Fruit fly (Drosophila melanogaster) whole organism, adult: Measurements from ENCODE around the gene CG11134.

Source experiments
- CG11617 ChIP-seq: fragments of 200-800 bp; sonication (Bioruptor generic); optimal IDR thresholded peaks from 2 replicates; lab custom pipeline; 2017; ENCODE audit warnings: mild to moderate bottlenecking, missing biosample characterization, missing genetic modification reagents, missing genetic modification characterization
- CG12768 ChIP-seq: fragments of 200-800 bp; sonication (Bioruptor generic); optimal IDR thresholded peaks from 2 replicates; lab custom pipeline; 2017; ENCODE audit warnings: missing biosample characterization, missing genetic modification characterization, mild to moderate bottlenecking, moderate library complexity, missing genetic modification reagents
- CG14711 ChIP-seq: fragments of 200-800 bp; sonication (Bioruptor generic); optimal IDR thresholded peaks from 2 replicates; lab custom pipeline; 2018; ENCODE audit warnings: missing biosample characterization, mild to moderate bottlenecking, missing genetic modification characterization, moderate library complexity
- CG1620 ChIP-seq: fragments of 200-800 bp; sonication (Bioruptor generic); optimal IDR thresholded peaks from 2 replicates; lab custom pipeline; 2016; ENCODE audit warnings: missing biosample characterization, missing genetic modification characterization
- CG33017 ChIP-seq: fragments of 200-800 bp; sonication (Bioruptor generic); optimal IDR thresholded peaks from 2 replicates; lab custom pipeline; 2018; ENCODE audit warnings: missing biosample characterization, mild to moderate bottlenecking, missing genetic modification characterization, moderate library complexity
- CG5204 ChIP-seq: fragments of 200-800 bp; sonication (Bioruptor generic); optimal IDR thresholded peaks from 2 replicates; lab custom pipeline; 2016; ENCODE audit warnings: missing biosample characterization, missing genetic modification characterization
- CG7045 ChIP-seq: fragments of 200-800 bp; sonication (Bioruptor generic); optimal IDR thresholded peaks from 2 replicates; lab custom pipeline; 2017; ENCODE audit warnings: missing biosample characterization, mild to moderate bottlenecking, missing genetic modification characterization
- CG7101 ChIP-seq: fragments of 200-800 bp; sonication (Bioruptor generic); optimal IDR thresholded peaks from 2 replicates; lab custom pipeline; 2018; ENCODE audit warnings: missing biosample characterization, mild to moderate bottlenecking, missing genetic modification characterization, moderate library complexity
- Clk ChIP-seq: fragments of 200-800 bp; sonication (Bioruptor generic); optimal IDR thresholded peaks from 2 replicates; lab custom pipeline; 2017; ENCODE audit warnings: missing biosample characterization, missing genetic modification characterization
- Crg-1 ChIP-seq: fragments of 200-800 bp; sonication (Bioruptor generic); optimal IDR thresholded peaks from 2 replicates; lab custom pipeline; 2016; ENCODE audit warnings: missing biosample characterization, missing genetic modification characterization
- Hr96 ChIP-seq: fragments of 200-800 bp; sonication (Bioruptor generic); optimal IDR thresholded peaks from 2 replicates; lab custom pipeline; 2016; ENCODE audit warnings: missing biosample characterization, missing genetic modification characterization
- Mnt ChIP-seq: fragments of 200-800 bp; sonication (Bioruptor generic); optimal IDR thresholded peaks from 2 replicates; lab custom pipeline; 2016; ENCODE audit warnings: missing biosample characterization, mild to moderate bottlenecking, missing genetic modification characterization
- bab1 ChIP-seq: fragments of 200-800 bp; sonication (Bioruptor generic); optimal IDR thresholded peaks from 3 replicates; lab custom pipeline; 2019; ENCODE audit warnings: missing biosample characterization, mild to moderate bottlenecking, missing genetic modification characterization, moderate library complexity
- cic ChIP-seq: fragments of 200-800 bp; sonication (Bioruptor generic); optimal IDR thresholded peaks from 2 replicates; lab custom pipeline; 2017; ENCODE audit warnings: missing biosample characterization, mild to moderate bottlenecking, missing genetic modification characterization, moderate library complexity
- cnc ChIP-seq, 2 experiments: fragments of >200 bp; optimal IDR thresholded peaks; 2 replicates each; lab custom pipeline; 2017
- kay ChIP-seq: fragments of 200-800 bp; sonication (Bioruptor generic); peaks from one replicate; lab custom pipeline; 2016; ENCODE audit warnings: missing biosample characterization, missing genetic modification characterization, borderline replicate concordance
- ovo ChIP-seq: fragments of 200-800 bp; sonication (Bioruptor generic); optimal IDR thresholded peaks from 2 replicates; lab custom pipeline; 2016; ENCODE audit warnings: missing biosample characterization, missing genetic modification characterization
- pad ChIP-seq: fragments of 200-800 bp; sonication (Bioruptor generic); optimal IDR thresholded peaks from 3 replicates; lab custom pipeline; 2017; ENCODE audit warnings: missing biosample characterization, missing genetic modification characterization, mild to moderate bottlenecking, moderate library complexity, missing genetic modification reagents
- tj ChIP-seq: fragments of 200-800 bp; sonication (Bioruptor generic); optimal IDR thresholded peaks from 3 replicates; lab custom pipeline; 2017; ENCODE audit warnings: missing biosample characterization, mild to moderate bottlenecking, missing genetic modification characterization, moderate library complexity
- toe ChIP-seq: fragments of 200-800 bp; sonication (Bioruptor generic); optimal IDR thresholded peaks from 2 replicates; lab custom pipeline; 2016; ENCODE audit warnings: missing biosample characterization, missing genetic modification characterization

Gene CG11134

dm6 chrX:13735322-13736173, 2.2 kb upstream of the CG11134 start:
- TF ChIP-seq toe (GFP tag; lab: Kevin White, UChicago), result no peak
- TF ChIP-seq CG11617, result peak; percentile 9
- TF ChIP-seq Crg-1, result no peak
- TF ChIP-seq CG7101 (tag; lab: Kevin White, UChicago), result no peak
- no peak for TF ChIP-seq bab1 (GFP tag; lab: Kevin White, UChicago)
- peak; percentile 70 for TF ChIP-seq tj (GFP tag; lab: Kevin White, UChicago)
- TF ChIP-seq Mnt (GFP tag; lab: Kevin White, UChicago), result no peak
- peak; percentile 84 for TF ChIP-seq kay
- TF ChIP-seq CG1620, result no peak
- peak; percentile 73 for TF ChIP-seq ovo (GFP tag; lab: Kevin White, UChicago)
- TF ChIP-seq Clk, result no peak
- TF ChIP-seq pad (GFP tag; lab: Kevin White, UChicago), result no peak
- TF ChIP-seq CG5204 (GFP tag; lab: Kevin White, UChicago), result no peak
- no peak for TF ChIP-seq Hr96 (GFP tag; lab: Kevin White, UChicago)
- no peak for TF ChIP-seq CG12768 (GFP tag; lab: Kevin White, UChicago)

dm6 chrX:13736174-13736482, 1.6 kb upstream of the CG11134 start, which contains the start of gene g:
Gene g, minus strand, starts transcription at chrX:13736278.
- TF ChIP-seq ovo (GFP tag; lab: Kevin White, UChicago) (peak; percentile 29), bab1 (GFP tag; lab: Kevin White, UChicago) (peak; percentile 18), Clk (no peak), CG14711 (peak; percentile 1), CG12768 (GFP tag; lab: Kevin White, UChicago) (no peak), Mnt (GFP tag; lab: Kevin White, UChicago) (peak; percentile 38), toe (GFP tag; lab: Kevin White, UChicago) (no peak), CG11617 (peak; percentile 40)

dm6 chrX:13739411-13739888, 1.7 kb downstream of the CG11134 start, which contains the start of gene CG11151:
Gene CG11151, plus strand, starts transcription at chrX:13739744.
- TF ChIP-seq pad (GFP tag; lab: Kevin White, UChicago) (peak; percentile 99), CG14711 (peak; percentile 94), CG7101 (tag; lab: Kevin White, UChicago) (peak; percentile 98), CG1620 (peak; percentile 87), ovo (GFP tag; lab: Kevin White, UChicago) (peak; percentile 90), toe (GFP tag; lab: Kevin White, UChicago) (peak; percentile 88), CG33017 (tag; lab: Kevin White, UChicago) (peak; percentile 93), CG11617 (peak; percentile 95), Mnt (GFP tag; lab: Kevin White, UChicago) (peak; percentile 87), cic (GFP tag; lab: Kevin White, UChicago) (peak; percentile 59), cnc (optimal IDR thresholded peaks at IDR 0.05; lab: Kevin White, UChicago) (no peak), CG7045 (GFP tag; lab: Kevin White, UChicago) (peak; percentile 85), Crg-1 (peak; percentile 94), bab1 (GFP tag; lab: Kevin White, UChicago) (peak; percentile 97), Hr96 (GFP tag; lab: Kevin White, UChicago) (no peak), tj (GFP tag; lab: Kevin White, UChicago) (peak; percentile 84), CG12768 (GFP tag; lab: Kevin White, UChicago) (peak; percentile 92), Clk (peak; percentile 73), kay (peak; percentile 75), CG5204 (GFP tag; lab: Kevin White, UChicago) (peak; percentile 88)

- TF ChIP-seq CG12768 (GFP tag; lab: Kevin White, UChicago), result peak; percentile 95
- peak; percentile 89 for TF ChIP-seq Hr96 (GFP tag; lab: Kevin White, UChicago)
- peak; percentile 82 for TF ChIP-seq Clk
- no peak for TF ChIP-seq pad (GFP tag; lab: Kevin White, UChicago)
- TF ChIP-seq CG5204 (GFP tag; lab: Kevin White, UChicago), result peak; percentile 78
- peak; percentile 54 for TF ChIP-seq CG11617
- peak; percentile 78 for TF ChIP-seq CG7101 (tag; lab: Kevin White, UChicago)
- peak; percentile 75 for TF ChIP-seq CG1620
- TF ChIP-seq toe (GFP tag; lab: Kevin White, UChicago), result peak; percentile 72
- peak; percentile 67 for TF ChIP-seq CG33017 (tag; lab: Kevin White, UChicago)
- peak; percentile 2 for TF ChIP-seq cic (GFP tag; lab: Kevin White, UChicago)
- no peak for TF ChIP-seq ovo (GFP tag; lab: Kevin White, UChicago)
- peak; percentile 71 for TF ChIP-seq Mnt (GFP tag; lab: Kevin White, UChicago)
- TF ChIP-seq bab1 (GFP tag; lab: Kevin White, UChicago), result peak; percentile 29
- TF ChIP-seq kay, result peak; percentile 96
- TF ChIP-seq CG14711, result peak; percentile 48
- TF ChIP-seq tj (GFP tag; lab: Kevin White, UChicago), result peak; percentile 52
- TF ChIP-seq Crg-1, result peak; percentile 42
- TF ChIP-seq cnc (optimal IDR thresholded peaks at IDR 0.05; lab: Kevin White, UChicago), result no peak
- TF ChIP-seq CG7045 (GFP tag; lab: Kevin White, UChicago), result peak; percentile 77
Measured at dm6 chrX:13740062-13740461, 2.3 kb downstream of the CG11134 start.

- TF ChIP-seq CG14711 (no peak), CG5204 (GFP tag; lab: Kevin White, UChicago) (no peak), bab1 (GFP tag; lab: Kevin White, UChicago) (no peak), CG7045 (GFP tag; lab: Kevin White, UChicago) (no peak), tj (GFP tag; lab: Kevin White, UChicago) (no peak)
Measured at dm6 chrX:13740992-13741391, 3.2 kb downstream of the CG11134 start.
